Fruit fly (Drosophila melanogaster) whole organism, embryonic: ENCODE measurements around the gene CG14961.

ENCODE experiments used
- ATbp ChIP-seq: fragments of 200-800 bp; sonication (Bioruptor generic); optimal IDR thresholded peaks from 2 replicates; lab custom pipeline; 2017; ENCODE audit warnings: missing biosample characterization, mild to moderate bottlenecking, missing genetic modification characterization, missing genetic modification reagents
- CG10274 ChIP-seq: fragments of 200-800 bp; sonication (Bioruptor generic); optimal IDR thresholded peaks from 3 replicates; lab custom pipeline; 2017; ENCODE audit warnings: missing biosample characterization, mild to moderate bottlenecking, missing genetic modification characterization
- CG10654 ChIP-seq: fragments of 200-800 bp; sonication (Bioruptor generic); optimal IDR thresholded peaks from 2 replicates; lab custom pipeline; 2016; ENCODE audit warnings: missing biosample characterization, missing genetic modification characterization
- CG10959 ChIP-seq: fragments of 200-800 bp; sonication (Bioruptor generic); IDR thresholded peaks from 2 replicates; pipeline ENCODE4 v1.3.6; 2022; ENCODE audit warnings: missing biosample characterization, missing genetic modification characterization
- CG11560 ChIP-seq: fragments of 200-800 bp; sonication (Bioruptor generic); IDR thresholded peaks from 3 replicates; pipeline ENCODE4 v1.3.6; 2022; ENCODE audit warnings: missing biosample characterization, missing genetic modification characterization
- CG14441 ChIP-seq: fragments of 200-800 bp; sonication (Bioruptor generic); IDR thresholded peaks from 2 replicates; pipeline ENCODE4 v1.3.6; 2022; ENCODE audit warnings: missing biosample characterization, missing genetic modification characterization
- CG15073 ChIP-seq: fragments of 200-800 bp; sonication (Bioruptor generic); optimal IDR thresholded peaks from 2 replicates; lab custom pipeline; 2016; ENCODE audit warnings: missing biosample characterization, missing genetic modification characterization
- CG16815 ChIP-seq: fragments of 200-800 bp; sonication (Bioruptor generic); optimal IDR thresholded peaks from 3 replicates; lab custom pipeline; 2017; ENCODE audit warnings: missing biosample characterization, mild to moderate bottlenecking, missing genetic modification characterization
- CG1792 ChIP-seq: fragments of 200-800 bp; sonication (Bioruptor generic); optimal IDR thresholded peaks from 2 replicates; lab custom pipeline; 2016; ENCODE audit warnings: missing biosample characterization, missing genetic modification characterization
- CG2129 ChIP-seq: fragments of 200-800 bp; sonication (Bioruptor generic); IDR thresholded peaks from 2 replicates; pipeline ENCODE4 v1.3.6; 2022; ENCODE audit warnings: missing biosample characterization, missing genetic modification characterization; ENCODE audit not compliant: partially characterized antibody
- CG2199 ChIP-seq: fragments of 200-800 bp; sonication (Bioruptor generic); IDR thresholded peaks from 3 replicates; pipeline ENCODE4 v1.3.6; 2022; ENCODE audit warnings: missing biosample characterization, missing genetic modification characterization
- CG2875 ChIP-seq: fragments of 200-800 bp; sonication (Bioruptor generic); optimal IDR thresholded peaks from 2 replicates; lab custom pipeline; 2017; ENCODE audit warnings: missing biosample characterization, mild to moderate bottlenecking, missing genetic modification characterization, missing genetic modification reagents
- CG33557 ChIP-seq: fragments of 200-800 bp; sonication (Bioruptor generic); optimal IDR thresholded peaks from 2 replicates; lab custom pipeline; 2019; ENCODE audit warnings: missing biosample characterization, mild to moderate bottlenecking, missing genetic modification characterization, moderate library complexity
- CG34376 ChIP-seq: fragments of 200-800 bp; sonication (Bioruptor generic); optimal IDR thresholded peaks from 2 replicates; lab custom pipeline; 2018; ENCODE audit warnings: missing biosample characterization, mild to moderate bottlenecking, missing genetic modification characterization
- CG43689 ChIP-seq: fragments of 200-800 bp; sonication (Bioruptor generic); IDR thresholded peaks from 2 replicates; pipeline ENCODE4 v1.3.6; 2022; ENCODE audit warnings: missing biosample characterization, missing genetic modification characterization
- CG4730 ChIP-seq: fragments of 200-800 bp; sonication (Bioruptor generic); IDR thresholded peaks from 2 replicates; pipeline ENCODE4 v1.3.6; 2022; ENCODE audit warnings: missing biosample characterization, missing genetic modification characterization
- CG5953 ChIP-seq: fragments of 200-800 bp; sonication (Bioruptor generic); IDR thresholded peaks from 2 replicates; pipeline ENCODE4 v1.3.6; 2022; ENCODE audit warnings: missing biosample characterization, missing genetic modification characterization
- CG7556 ChIP-seq: fragments of 200-800 bp; sonication (Bioruptor generic); optimal IDR thresholded peaks from 2 replicates; lab custom pipeline; 2017; ENCODE audit warnings: missing biosample characterization, mild to moderate bottlenecking, missing genetic modification characterization
- CG8359 ChIP-seq: fragments of 200-800 bp; sonication (Bioruptor generic); optimal IDR thresholded peaks from 2 replicates; lab custom pipeline; 2017; ENCODE audit warnings: missing biosample characterization, mild to moderate bottlenecking, missing genetic modification characterization, borderline replicate concordance
- CHES-1-like ChIP-seq: fragments of 200-800 bp; sonication (Bioruptor generic); optimal IDR thresholded peaks from 2 replicates; lab custom pipeline; 2016; ENCODE audit warnings: missing biosample characterization, missing genetic modification characterization
- CrebB ChIP-seq: fragments of 200-800 bp; sonication (Bioruptor generic); optimal IDR thresholded peaks from 3 replicates; lab custom pipeline; 2018; ENCODE audit warnings: missing biosample characterization, mild to moderate bottlenecking, missing genetic modification characterization
- Dad ChIP-seq: fragments of 200-800 bp; sonication (Bioruptor generic); optimal IDR thresholded peaks from 3 replicates; lab custom pipeline; 2016; ENCODE audit warnings: missing biosample characterization, missing genetic modification characterization
- Dip3 ChIP-seq: fragments of 200-800 bp; sonication (Bioruptor generic); optimal IDR thresholded peaks from 3 replicates; lab custom pipeline; 2016; ENCODE audit warnings: missing biosample characterization, missing genetic modification characterization
- Doc3 ChIP-seq: fragments of 200-800 bp; sonication (Bioruptor generic); IDR thresholded peaks from 3 replicates; pipeline ENCODE4 v1.3.6; 2022; ENCODE audit warnings: missing biosample characterization, missing genetic modification characterization; ENCODE audit not compliant: partially characterized antibody
- H15 ChIP-seq: fragments of 200-800 bp; sonication (Bioruptor generic); IDR thresholded peaks from 3 replicates; pipeline ENCODE4 v1.3.6; 2022; ENCODE audit warnings: missing biosample characterization, missing genetic modification characterization
- Hmx ChIP-seq: fragments of 200-800 bp; sonication (Bioruptor generic); optimal IDR thresholded peaks from 2 replicates; lab custom pipeline; 2016; ENCODE audit warnings: missing biosample characterization, missing genetic modification characterization
- Hr3 ChIP-seq: fragments of 200-800 bp; sonication (Bioruptor generic); optimal IDR thresholded peaks from 3 replicates; lab custom pipeline; 2016; ENCODE audit warnings: missing biosample characterization, missing genetic modification characterization
- Kr ChIP-seq: fragments of 200-800 bp; sonication (Bioruptor generic); optimal IDR thresholded peaks from 2 replicates; lab custom pipeline; 2017; ENCODE audit warnings: missing biosample characterization, mild to moderate bottlenecking, missing genetic modification characterization
- MTF-1 ChIP-seq: fragments of 200-800 bp; sonication (Bioruptor generic); optimal IDR thresholded peaks from 2 replicates; lab custom pipeline; 2018; ENCODE audit warnings: missing biosample characterization, mild to moderate bottlenecking, missing genetic modification characterization, borderline replicate concordance
- Myb ChIP-seq: fragments of 200-800 bp; sonication (Bioruptor generic); optimal IDR thresholded peaks from 2 replicates; lab custom pipeline; 2016; ENCODE audit warnings: missing biosample characterization, missing genetic modification characterization
- Stat92E ChIP-seq, 3 experiments: fragments of >200 bp in 2 of 3; fragments of 200-800 bp in 1 of 3; sonication (Bioruptor generic) in 1 of 3; optimal IDR thresholded peaks; 2 replicates each; lab custom pipeline; 2017 to 2019; ENCODE audit warnings: missing biosample characterization in 3 of 3, missing genetic modification characterization in 3 of 3, mild to moderate bottlenecking in 1 of 3, moderate library complexity in 1 of 3
- Vsx1 ChIP-seq: fragments of 200-800 bp; sonication (Bioruptor generic); optimal IDR thresholded peaks from 2 replicates; lab custom pipeline; 2017; ENCODE audit warnings: missing biosample characterization, mild to moderate bottlenecking, missing genetic modification characterization, missing genetic modification reagents
- YL-1 ChIP-seq: fragments of 200-800 bp; sonication (Bioruptor generic); optimal IDR thresholded peaks from 3 replicates; lab custom pipeline; 2017; ENCODE audit warnings: missing biosample characterization, mild to moderate bottlenecking, missing genetic modification characterization
- ab ChIP-seq: fragments of 200-800 bp; sonication (Bioruptor generic); optimal IDR thresholded peaks from 2 replicates; lab custom pipeline; 2016; ENCODE audit warnings: missing biosample characterization, missing genetic modification characterization
- ac ChIP-seq: fragments of 200-800 bp; sonication (Bioruptor generic); optimal IDR thresholded peaks from 3 replicates; lab custom pipeline; 2017; ENCODE audit warnings: missing biosample characterization, mild to moderate bottlenecking, missing genetic modification characterization
- ase ChIP-seq: fragments of 200-800 bp; sonication (Bioruptor generic); IDR thresholded peaks from 3 replicates; pipeline ENCODE4 v1.3.6; 2022; ENCODE audit warnings: missing biosample characterization, missing genetic modification characterization
- cato ChIP-seq: fragments of 200-800 bp; sonication (Bioruptor generic); optimal IDR thresholded peaks from 2 replicates; lab custom pipeline; 2016; ENCODE audit warnings: missing biosample characterization, missing genetic modification characterization, borderline replicate concordance
- dmrt99B ChIP-seq: fragments of 200-800 bp; sonication (Bioruptor generic); optimal IDR thresholded peaks from 2 replicates; lab custom pipeline; 2018; ENCODE audit warnings: missing biosample characterization, mild to moderate bottlenecking, missing genetic modification characterization, moderate library complexity
- emc ChIP-seq: fragments of 200-800 bp; sonication (Bioruptor generic); optimal IDR thresholded peaks from 2 replicates; lab custom pipeline; 2016; ENCODE audit warnings: missing biosample characterization, missing genetic modification characterization
- en ChIP-seq: fragments of 200-800 bp; sonication (Bioruptor generic); optimal IDR thresholded peaks from 2 replicates; lab custom pipeline; 2016; ENCODE audit warnings: missing biosample characterization, missing genetic modification characterization
- hbn ChIP-seq: fragments of 200-800 bp; sonication (Bioruptor generic); IDR thresholded peaks from 2 replicates; pipeline ENCODE4 v1.3.6; 2022; ENCODE audit warnings: missing biosample characterization, missing genetic modification characterization; ENCODE audit not compliant: partially characterized antibody
- slbo ChIP-seq: fragments of 200-800 bp; sonication (Bioruptor generic); IDR thresholded peaks from 2 replicates; pipeline ENCODE4 v1.3.6; 2022; ENCODE audit warnings: missing biosample characterization, missing genetic modification characterization
- sna ChIP-seq: fragments of 200-800 bp; sonication (Bioruptor generic); IDR thresholded peaks from 2 replicates; pipeline ENCODE4 v1.3.6; 2022; ENCODE audit warnings: missing biosample characterization, missing genetic modification characterization; ENCODE audit not compliant: partially characterized antibody
- stwl ChIP-seq: fragments of 200-800 bp; sonication (Bioruptor generic); optimal IDR thresholded peaks from 3 replicates; lab custom pipeline; 2018; ENCODE audit warnings: missing biosample characterization, mild to moderate bottlenecking, missing genetic modification characterization, moderate library complexity
- toy ChIP-seq: fragments of 200-800 bp; sonication (Bioruptor generic); IDR thresholded peaks from 2 replicates; pipeline ENCODE4 v1.3.6; 2022; ENCODE audit warnings: missing biosample characterization, missing genetic modification characterization
- vnd ChIP-seq: fragments of 200-800 bp; sonication (Bioruptor generic); IDR thresholded peaks from 3 replicates; pipeline ENCODE4 v1.3.6; 2022; ENCODE audit warnings: missing biosample characterization, missing genetic modification characterization; ENCODE audit not compliant: partially characterized antibody
- wdn ChIP-seq: fragments of 200-800 bp; sonication (Bioruptor generic); IDR thresholded peaks from 2 replicates; pipeline ENCODE4 v1.3.6; 2022; ENCODE audit warnings: missing biosample characterization, missing genetic modification characterization

Gene CG14961

DNA sequence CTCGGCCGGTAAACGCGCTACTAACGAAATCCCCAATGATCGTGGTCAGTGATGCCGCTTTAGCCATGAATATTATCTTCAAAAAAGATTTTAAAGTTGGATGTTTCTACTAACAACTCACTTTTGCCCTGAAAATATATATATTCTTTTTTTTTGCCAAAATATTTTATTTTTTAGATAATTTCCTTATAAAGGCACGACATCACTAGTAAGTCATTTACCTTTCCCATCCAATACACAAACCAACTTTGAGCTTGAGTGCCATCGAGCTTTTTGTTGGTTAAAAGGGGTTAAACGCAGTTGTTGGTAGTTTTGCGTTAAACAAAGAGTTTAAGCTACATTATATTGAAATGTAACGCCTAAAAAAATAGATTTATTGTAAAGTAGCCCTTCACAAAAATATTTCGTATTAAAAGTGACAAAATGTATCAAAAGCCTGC is 26.8 kb upstream of the CG14961 start, which contains the start of gene CG14968 (continued):
- no peak for TF ChIP-seq hbn
- TF ChIP-seq vnd (GFP tag; lab: Robert Waterston, UW) = no peak
- TF ChIP-seq H15 = peak; percentile 93
- peak; percentile 86 for TF ChIP-seq CG7556 (GFP tag; lab: Kevin White, UChicago)
- TF ChIP-seq Kr (GFP tag; lab: Kevin White, UChicago) = no peak
- TF ChIP-seq CG8359 (GFP tag; lab: Kevin White, UChicago) = peak; percentile 71
- peak; percentile 45 for TF ChIP-seq CG15073 (GFP tag; lab: Kevin White, UChicago)
- no peak for TF ChIP-seq ab (GFP tag; lab: Kevin White, UChicago)
- peak; percentile 95 for TF ChIP-seq CG4730 (GFP tag; lab: Robert Waterston, UW)
- peak; percentile 82 for TF ChIP-seq cato
- no peak for TF ChIP-seq Hmx (GFP tag; lab: Kevin White, UChicago)
- TF ChIP-seq Dip3 (GFP tag; lab: Kevin White, UChicago) = peak; percentile 83
- peak; percentile 81; the same call in 2 of the 3 replicates for TF ChIP-seq CG2199 (GFP tag; lab: Robert Waterston, UW)
- TF ChIP-seq emc = peak; percentile 67
- peak; percentile 93 for TF ChIP-seq dmrt99B (tag; lab: Kevin White, UChicago)
- peak; percentile 95 for TF ChIP-seq CG14441 (GFP tag; lab: Robert Waterston, UW)
- TF ChIP-seq slbo (GFP tag; lab: Robert Waterston, UW) = peak; percentile 98
- peak; percentile 90 for TF ChIP-seq toy (GFP tag; lab: Robert Waterston, UW)
- peak; percentile 8 for TF ChIP-seq ac (GFP tag; lab: Kevin White, UChicago)
- TF ChIP-seq CG2875 (GFP tag; lab: Kevin White, UChicago) = peak; percentile 72
- peak; percentile 41 for TF ChIP-seq YL-1
- peak; percentile 75 for TF ChIP-seq CG16815 (GFP tag; lab: Kevin White, UChicago)
- no peak for TF ChIP-seq en (GFP tag; lab: Kevin White, UChicago)
- peak; percentile 92 for TF ChIP-seq CG10654 (GFP tag; lab: Kevin White, UChicago)
- peak; percentile 96 for TF ChIP-seq ase (GFP tag; lab: Robert Waterston, UW)
- TF ChIP-seq ATbp (GFP tag; lab: Kevin White, UChicago) = peak; percentile 89
- peak; percentile 69 for TF ChIP-seq CG33557 (GFP tag; lab: Kevin White, UChicago)

DNA sequence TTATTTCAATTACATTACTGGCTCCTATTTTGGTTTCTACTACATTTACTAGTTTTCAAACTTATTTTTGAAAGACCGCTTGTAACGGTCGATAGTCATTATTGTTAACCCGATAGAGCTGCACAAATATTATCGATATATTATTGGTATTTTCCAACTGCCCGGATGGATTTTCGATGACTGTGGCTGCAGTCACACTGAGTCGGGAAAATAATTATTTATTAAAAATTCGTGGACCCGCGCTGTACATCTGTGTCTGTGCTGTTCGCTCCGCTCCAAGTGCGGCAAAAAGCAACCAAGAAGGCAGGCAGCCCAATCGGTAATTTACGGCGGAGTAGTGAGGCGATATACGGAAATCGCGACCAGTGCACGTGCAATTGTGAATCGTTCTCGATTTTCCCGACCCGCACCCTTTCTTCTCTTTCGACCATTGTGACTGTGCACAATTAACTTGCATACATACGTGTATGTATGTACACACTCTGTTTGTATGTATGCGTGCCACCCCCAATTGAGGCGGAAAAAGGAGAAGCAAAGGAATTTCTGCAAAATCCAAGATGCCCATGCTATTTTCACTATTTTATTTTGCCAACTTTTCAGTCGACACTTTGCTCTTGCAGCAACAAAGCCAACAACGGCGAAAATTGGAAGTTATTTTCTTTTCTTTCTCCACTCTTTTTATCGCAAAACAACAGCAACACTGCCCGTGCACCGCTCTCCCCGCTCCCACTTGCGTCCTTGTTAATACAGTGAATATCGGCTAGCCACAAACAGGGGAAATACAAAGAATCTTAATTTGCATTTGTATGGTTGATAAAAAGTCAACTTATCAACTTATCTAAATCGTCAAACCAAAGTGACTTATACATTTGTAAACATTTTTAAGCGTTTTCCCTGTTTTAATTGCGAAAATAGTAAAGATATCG is 26.1 kb upstream of the CG14961 start, which contains the start of gene ZnT63C:
TSS of gene ZnT63C (plus strand) at position 175 of the 926 bp plus-strand sequence.
- TF ChIP-seq Doc3 = peak; percentile 73
- TF ChIP-seq sna = peak; percentile 62
- no peak for TF ChIP-seq CG10274 (GFP tag; lab: Kevin White, UChicago)
- TF ChIP-seq wdn (GFP tag; lab: Robert Waterston, UW) = 0 out of 2 replicates have a peak, but pooled peaks have one; percentile 6
- TF ChIP-seq CG33557 (GFP tag; lab: Kevin White, UChicago) = peak; percentile 6
- TF ChIP-seq Dad (GFP tag; lab: Kevin White, UChicago) = no peak
- no peak for TF ChIP-seq CG43689
- no peak for TF ChIP-seq CG11560
- no peak for TF ChIP-seq CG1792 (GFP tag; lab: Kevin White, UChicago)
- TF ChIP-seq Myb = peak; percentile 97
- TF ChIP-seq CG34376 (GFP tag; lab: Kevin White, UChicago) = peak; percentile 36
- no peak for TF ChIP-seq Hr3 (GFP tag; lab: Kevin White, UChicago)
- TF ChIP-seq Stat92E (GFP tag; optimal IDR thresholded peaks at IDR 0.05; lab: Kevin White, UChicago) = peak in 1 of 3 experiments; percentile 51
- TF ChIP-seq stwl = peak; percentile 76
- TF ChIP-seq MTF-1 (GFP tag; lab: Kevin White, UChicago) = peak; percentile 23
- TF ChIP-seq CrebB (tag; lab: Kevin White, UChicago) = peak; percentile 6
- 0 out of 2 replicates have a peak, but pooled peaks have one; percentile 25 for TF ChIP-seq CG2129 (GFP tag; lab: Robert Waterston, UW)
- no peak for TF ChIP-seq CHES-1-like
- 0 out of 2 replicates have a peak, but pooled peaks have one; percentile 23 for TF ChIP-seq CG5953 (GFP tag; lab: Robert Waterston, UW)
- TF ChIP-seq CG10959 = no peak
- no peak for TF ChIP-seq Vsx1 (GFP tag; lab: Kevin White, UChicago)
